In the genomic region with DNA sequence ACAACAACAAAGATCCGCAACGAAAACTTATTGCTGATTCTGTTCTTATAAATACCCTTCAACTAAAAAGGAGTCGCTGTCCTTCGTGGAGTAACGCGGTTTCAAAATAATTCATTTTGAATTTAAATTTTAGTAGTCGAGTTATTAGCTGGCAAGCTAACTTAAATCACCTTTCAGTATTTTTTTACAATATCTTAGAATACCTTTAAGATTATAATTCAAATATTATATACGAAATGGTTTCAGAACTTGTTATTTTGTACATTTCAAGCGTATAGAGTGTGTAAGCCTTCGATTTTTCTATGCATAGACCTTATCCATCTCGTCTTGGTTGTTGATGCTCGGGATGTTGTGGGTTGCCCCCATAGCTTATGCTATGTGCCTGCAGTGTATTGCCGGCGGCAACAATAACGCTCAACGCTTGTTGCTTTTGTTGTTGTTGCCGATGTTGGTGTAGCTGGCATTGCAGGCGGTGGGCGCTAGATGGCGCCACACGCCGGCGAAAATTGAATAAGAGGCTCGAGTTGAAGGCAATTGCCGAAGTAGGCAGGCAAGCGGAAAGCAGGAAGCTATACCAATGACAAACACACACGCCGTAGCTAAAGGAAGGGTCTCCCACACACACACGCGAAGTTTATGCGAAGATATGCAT, we compare ENCODE assay signal across 4 fruit fly cellular contexts.
TF ChIP-seq lines count a peak whose summit lies in the region.

No protein-coding gene starts in this region.

- TF ChIP-seq CTCF in S2 (optimal IDR thresholded peaks at IDR 0.05; lab: Kevin White, UChicago) = peak; percentile 84 to 89
- TF ChIP-seq CTCF in whole organism, embryonic (GFP tag; optimal IDR thresholded peaks at IDR 0.05; lab: Kevin White, UChicago) = peak; percentile 89

TF ChIP-seq in whole organism, embryonic, 481 proteins besides CTCF, POLR2A, EP300 and RAD21 (continues in another document):
- TF ChIP-seq CG10565 (GFP tag; optimal IDR thresholded peaks at IDR 0.05; lab: Kevin White, UChicago) (no peak), CG11696 (GFP tag; IDR thresholded peaks at IDR 0.05; lab: Robert Waterston, UW) (no peak), scrt (GFP tag; optimal IDR thresholded peaks at IDR 0.05; lab: Kevin White, UChicago) (peak; percentile 73), gem (tag; optimal IDR thresholded peaks at IDR 0.05; lab: Kevin White, UChicago) (peak; percentile 7), dimm (GFP tag; IDR thresholded peaks at IDR 0.05; lab: Robert Waterston, UW) (no peak), H2.0 (GFP tag; IDR thresholded peaks at IDR 0.05; lab: Robert Waterston, UW) (no peak), CG11085 (GFP tag; IDR thresholded peaks at IDR 0.05; lab: Robert Waterston, UW) (no peak), C15 (GFP tag; IDR thresholded peaks at IDR 0.05; lab: Robert Waterston, UW) (no peak), CG13624 (GFP tag; optimal IDR thresholded peaks at IDR 0.05; lab: Kevin White, UChicago) (no peak), ken (GFP tag; IDR thresholded peaks at IDR 0.05; lab: Robert Waterston, UW) (peak; percentile 17; the same call in 1 of the 3 replicates), HmgZ (tag; optimal IDR thresholded peaks at IDR 0.05; lab: Kevin White, UChicago) (no peak), NC2α (GFP tag; optimal IDR thresholded peaks at IDR 0.05; lab: Kevin White, UChicago) (no peak), D19A (tag; optimal IDR thresholded peaks at IDR 0.05; lab: Kevin White, UChicago) (peak; percentile 76), Mrtf (GFP tag; IDR thresholded peaks at IDR 0.05; lab: Robert Waterston, UW) (0 out of 3 replicates have a peak, but pooled peaks have one; percentile 7), CrebB (tag; optimal IDR thresholded peaks at IDR 0.05; lab: Kevin White, UChicago) (no peak), MESR4 (GFP tag; optimal IDR thresholded peaks at IDR 0.05; lab: Kevin White, UChicago) (no peak), run (tag; optimal IDR thresholded peaks at IDR 0.05; lab: Kevin White, UChicago) (no peak), Hr51 (GFP tag; optimal IDR thresholded peaks at IDR 0.05; lab: Kevin White, UChicago) (peak in 1 of 2 experiments; percentile 1), CG4360 (GFP tag; IDR thresholded peaks at IDR 0.05; lab: Robert Waterston, UW) (peak; percentile 81), CG6765 (GFP tag; optimal IDR thresholded peaks at IDR 0.05; lab: Kevin White, UChicago) (no peak), CG17186 (GFP tag; optimal IDR thresholded peaks at IDR 0.05; lab: Kevin White, UChicago) (no peak), sens (GFP tag; lab: Kevin White, UChicago) (peak; percentile 49), cato (GFP tag; optimal IDR thresholded peaks at IDR 0.05; lab: Kevin White, UChicago; ENCODE audit: borderline replicate concordance) (no peak), sens-2 (GFP tag; IDR thresholded peaks at IDR 0.05; lab: Robert Waterston, UW) (no peak), CG17361 (GFP tag; IDR thresholded peaks at IDR 0.05; lab: Robert Waterston, UW) (no peak), CG14441 (GFP tag; IDR thresholded peaks at IDR 0.05; lab: Robert Waterston, UW) (no peak), btn (GFP tag; optimal IDR thresholded peaks at IDR 0.05; lab: Kevin White, UChicago) (no peak), gsb-n (tag; optimal IDR thresholded peaks at IDR 0.05; lab: Kevin White, UChicago) (no peak)

TF ChIP-seq in whole organism, prepupa, 60 proteins besides CTCF, POLR2A, EP300 and RAD21:
- no peak for TF ChIP-seq Sox14 (GFP tag; optimal IDR thresholded peaks at IDR 0.05; lab: Kevin White, UChicago)
- TF ChIP-seq CG8119 (GFP tag; IDR thresholded peaks at IDR 0.05; lab: Robert Waterston, UW) = 0 out of 3 replicates have a peak, but pooled peaks have one; percentile 29
- TF ChIP-seq Hr4 (GFP tag; optimal IDR thresholded peaks at IDR 0.05; lab: Kevin White, UChicago) = no peak
- peak; percentile 18 for TF ChIP-seq achi (GFP tag; optimal IDR thresholded peaks at IDR 0.05; lab: Kevin White, UChicago)
- 0 out of 3 replicates have a peak, but pooled peaks have one; percentile 7 for TF ChIP-seq CG6163 (GFP tag; IDR thresholded peaks at IDR 0.05; lab: Robert Waterston, UW)
- peak; percentile 35 for TF ChIP-seq CG32006 (GFP tag; optimal IDR thresholded peaks at IDR 0.05; lab: Kevin White, UChicago)
- TF ChIP-seq Eip78C (GFP tag; lab: Kevin White, UChicago) = peak; percentile 72
- peak; percentile 29 for TF ChIP-seq CG10669 (GFP tag; optimal IDR thresholded peaks at IDR 0.05; lab: Kevin White, UChicago)

TF ChIP-seq in whole organism, pupa, 21 proteins besides CTCF, POLR2A, EP300 and RAD21:
- peak; percentile 13 for TF ChIP-seq CG9948 (tag; optimal IDR thresholded peaks at IDR 0.05; lab: Kevin White, UChicago)
- TF ChIP-seq CG15710 (tag; optimal IDR thresholded peaks at IDR 0.05; lab: Kevin White, UChicago) = no peak
- no peak for TF ChIP-seq CG32121 (GFP tag; IDR thresholded peaks at IDR 0.05; lab: Robert Waterston, UW)
- no peak for TF ChIP-seq Pif1A (GFP tag; optimal IDR thresholded peaks at IDR 0.05; lab: Kevin White, UChicago)
- peak; percentile 36 for TF ChIP-seq CG14655 (GFP tag; optimal IDR thresholded peaks at IDR 0.05; lab: Kevin White, UChicago)
- no peak for TF ChIP-seq CG10348 (GFP tag; IDR thresholded peaks at IDR 0.05; lab: Robert Waterston, UW)
- TF ChIP-seq Snoo (tag; optimal IDR thresholded peaks at IDR 0.05; lab: Kevin White, UChicago) = no peak
- peak; percentile 24 for TF ChIP-seq CG8159 (tag; optimal IDR thresholded peaks at IDR 0.05; lab: Kevin White, UChicago)
- no peak for TF ChIP-seq CG17806 (tag; optimal IDR thresholded peaks at IDR 0.05; lab: Kevin White, UChicago)
- TF ChIP-seq Pif1B (GFP tag; optimal IDR thresholded peaks at IDR 0.05; lab: Kevin White, UChicago) = no peak
- TF ChIP-seq Ets98B (GFP tag; IDR thresholded peaks at IDR 0.05; lab: Robert Waterston, UW) = no peak
- no peak for TF ChIP-seq CG34367 (tag; optimal IDR thresholded peaks at IDR 0.05; lab: Kevin White, UChicago)
- TF ChIP-seq CG13204 (GFP tag; optimal IDR thresholded peaks at IDR 0.05; lab: Kevin White, UChicago) = peak; percentile 18
- no peak for TF ChIP-seq CG12605 (GFP tag; IDR thresholded peaks at IDR 0.05; lab: Robert Waterston, UW)
- TF ChIP-seq rn (GFP tag; IDR thresholded peaks at IDR 0.05; lab: Robert Waterston, UW) = no peak
- TF ChIP-seq fd96Ca (GFP tag; IDR thresholded peaks at IDR 0.05; lab: Robert Waterston, UW) = no peak
- TF ChIP-seq gl (tag; optimal IDR thresholded peaks at IDR 0.05; lab: Kevin White, UChicago) = no peak
- TF ChIP-seq CG8301 (tag; optimal IDR thresholded peaks at IDR 0.05; lab: Kevin White, UChicago) = peak; percentile 35
- no peak for TF ChIP-seq D1 (tag; optimal IDR thresholded peaks at IDR 0.05; lab: Kevin White, UChicago)
- no peak for TF ChIP-seq EcR (GFP tag; optimal IDR thresholded peaks at IDR 0.05; lab: Kevin White, UChicago)
- TF ChIP-seq CG4496 (GFP tag; IDR thresholded peaks at IDR 0.05; lab: Robert Waterston, UW) = no peak
